Worm (Caenorhabditis elegans): ENCODE results near the gene nlp-14.
A peak's percentile ranks its signal among the peaks of the same experiment; 100 is the strongest.

nlp-14 gene

DNA sequence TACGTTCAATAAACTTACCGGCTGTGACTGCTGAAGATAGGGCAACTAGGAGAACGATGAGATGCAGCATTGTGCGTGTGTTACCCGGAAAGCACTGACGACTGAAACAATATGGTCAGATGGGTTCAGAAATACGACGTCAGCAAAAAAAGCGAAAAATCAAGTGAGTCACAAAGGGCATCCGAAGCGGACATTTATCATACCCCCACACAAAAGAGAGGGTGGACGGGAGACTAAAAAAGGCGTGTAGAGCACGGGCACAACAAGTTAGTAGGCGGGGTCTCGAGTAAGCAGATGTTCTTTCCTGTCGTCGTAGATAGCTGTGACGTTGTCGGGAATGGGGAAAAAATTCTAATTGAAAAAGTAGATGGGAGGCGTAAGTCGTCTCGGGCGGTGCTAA lies at the start of gene nlp-14:
Gene nlp-14, minus strand, starts transcription at position 101 of the 400 bp plus-strand sequence.
- TF ChIP-seq T20F7.1 (GFP tag; optimal IDR thresholded peaks at IDR 0.05) (no peak), aha-1 (tag) (peak; percentile 75), F49E8.2 (tag; optimal IDR thresholded peaks at IDR 0.05; ENCODE audit: borderline replicate concordance) (no peak)

DNA sequence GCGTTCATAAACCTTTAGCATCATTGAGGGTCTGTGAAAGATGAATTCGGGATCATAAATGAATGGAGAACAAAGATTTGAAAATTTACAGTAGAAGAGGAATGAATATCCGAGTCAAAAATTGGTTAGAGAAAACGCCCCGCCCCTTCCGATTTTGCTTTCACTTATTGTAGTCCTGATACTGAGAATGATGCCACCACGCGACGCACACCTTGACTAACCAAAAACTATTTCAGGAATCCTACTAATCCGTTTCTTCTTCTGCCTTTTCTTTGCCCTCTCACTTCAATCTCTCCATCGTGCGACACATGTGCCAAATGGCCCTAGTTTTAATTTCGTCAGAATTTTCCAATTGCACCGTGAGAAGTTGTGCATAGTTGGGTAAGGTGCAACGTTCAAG lies 44.2 kb upstream of the nlp-14 start:
- TF ChIP-seq dmd-8 (GFP tag; IDR thresholded peaks at IDR 0.05) (no peak), aha-1 (tag) (peak; percentile 36), Y105C5A.15 (GFP tag; IDR thresholded peaks at IDR 0.05) (no peak), unc-62 (GFP tag; optimal IDR thresholded peaks at IDR 0.05 in 1 of 2) (peak in 1 of 2 experiments; percentile 79), unc-62 (tag; optimal IDR thresholded peaks at IDR 0.05) (no peak)

DNA sequence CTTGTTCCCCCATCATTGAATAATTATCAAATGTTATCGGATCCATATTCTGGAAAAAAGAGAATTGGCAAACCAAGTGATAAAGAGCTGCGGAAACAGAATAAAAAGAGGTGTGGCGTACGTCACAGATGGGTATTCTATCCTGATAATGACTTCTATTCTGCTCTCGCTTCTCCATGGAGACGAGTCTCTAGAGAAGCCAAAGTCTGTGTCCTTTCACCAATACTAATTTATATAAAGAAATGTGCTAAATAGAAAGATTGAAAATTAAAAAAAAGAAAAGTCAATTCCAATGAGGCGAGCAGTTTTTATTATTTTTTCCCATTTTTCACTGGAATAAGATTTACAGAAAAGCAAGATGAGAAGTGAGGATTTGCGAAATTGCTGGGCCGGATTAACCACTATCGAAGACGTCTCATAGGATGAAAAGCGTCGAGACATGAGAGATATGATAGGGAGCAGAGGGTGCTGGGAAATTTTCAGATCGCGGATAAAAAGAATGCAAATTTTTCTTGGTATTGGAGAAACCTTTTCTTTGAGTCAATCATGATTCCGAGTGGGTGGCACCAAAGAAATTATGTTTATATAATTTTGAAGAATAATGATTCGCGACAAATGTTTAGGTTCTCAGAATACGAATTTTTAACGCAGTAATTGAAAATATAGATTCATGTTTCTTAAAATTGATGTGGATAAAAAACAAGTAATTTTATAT lies 42.1 kb upstream of the nlp-14 start, which contains the start of gene aexr-3:
Gene aexr-3, minus strand, starts transcription at position 51 of the 715 bp plus-strand sequence.
- TF ChIP-seq nhr-11 (tag; optimal IDR thresholded peaks at IDR 0.05): peak; percentile 17
- no peak for TF ChIP-seq lim-7 (GFP tag; IDR thresholded peaks at IDR 0.05)
- no peak for TF ChIP-seq ceh-32 (tag; optimal IDR thresholded peaks at IDR 0.05; ENCODE audit: poor library complexity)
- TF ChIP-seq lsy-2 (tag; optimal IDR thresholded peaks at IDR 0.05): no peak
- peak; percentile 11 for TF ChIP-seq aha-1 (tag)
- TF ChIP-seq unc-62 (GFP tag; optimal IDR thresholded peaks at IDR 0.05 in 1 of 2): peak in 1 of 2 experiments; percentile 47
- TF ChIP-seq unc-62 (tag; optimal IDR thresholded peaks at IDR 0.05): no peak

DNA sequence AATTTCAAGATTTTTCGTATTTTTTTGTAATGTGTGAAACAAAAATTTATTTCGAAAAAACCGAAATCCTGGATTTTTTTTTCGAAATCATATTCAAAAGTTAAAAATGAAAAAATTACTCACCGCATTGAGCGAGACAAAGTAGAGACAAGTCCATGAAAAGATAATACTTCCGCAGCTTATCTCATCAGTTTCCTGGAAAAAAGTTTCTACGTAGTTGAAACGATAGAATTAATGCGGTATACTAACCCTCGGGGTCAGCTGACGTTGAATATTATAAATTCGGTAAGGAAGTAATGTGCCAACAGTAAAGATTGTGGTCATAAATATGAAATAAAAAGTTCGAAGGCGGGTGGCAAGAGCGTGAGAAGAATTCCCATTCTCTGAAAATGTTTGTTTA lies 38.8 kb upstream of the nlp-14 start:
- TF ChIP-seq ceh-62 (tag; optimal IDR thresholded peaks at IDR 0.05) (no peak), tra-1 (GFP tag; IDR thresholded peaks at IDR 0.05) (no peak), D1046.2 (GFP tag; IDR thresholded peaks at IDR 0.05) (no peak), F26F4.8 (GFP tag; conservative IDR thresholded peaks at IDR 0.05) (no peak), lim-7 (GFP tag; IDR thresholded peaks at IDR 0.05) (no peak), egl-27 (tag; optimal IDR thresholded peaks at IDR 0.05) (no peak), lir-3 (tag; optimal IDR thresholded peaks at IDR 0.05) (no peak), aly-2 (tag; optimal IDR thresholded peaks at IDR 0.05) (no peak), Y5F2A.4 (GFP tag; optimal IDR thresholded peaks at IDR 0.05) (no peak), ceh-44 (GFP tag; IDR thresholded peaks at IDR 0.05) (no peak), Y105C5A.15 (GFP tag; IDR thresholded peaks at IDR 0.05) (no peak), ama-1 (optimal IDR thresholded peaks at IDR 0.05) (no peak), vab-7 (GFP tag; IDR thresholded peaks at IDR 0.05) (no peak), spr-1 (tag; optimal IDR thresholded peaks at IDR 0.05) (no peak), fkh-10 (GFP tag; optimal IDR thresholded peaks at IDR 0.05) (no peak), lin-1 (GFP tag; IDR thresholded peaks at IDR 0.05) (no peak), mep-1 (tag; optimal IDR thresholded peaks at IDR 0.05) (no peak), jun-1 (tag; optimal IDR thresholded peaks at IDR 0.05) (no peak)

DNA sequence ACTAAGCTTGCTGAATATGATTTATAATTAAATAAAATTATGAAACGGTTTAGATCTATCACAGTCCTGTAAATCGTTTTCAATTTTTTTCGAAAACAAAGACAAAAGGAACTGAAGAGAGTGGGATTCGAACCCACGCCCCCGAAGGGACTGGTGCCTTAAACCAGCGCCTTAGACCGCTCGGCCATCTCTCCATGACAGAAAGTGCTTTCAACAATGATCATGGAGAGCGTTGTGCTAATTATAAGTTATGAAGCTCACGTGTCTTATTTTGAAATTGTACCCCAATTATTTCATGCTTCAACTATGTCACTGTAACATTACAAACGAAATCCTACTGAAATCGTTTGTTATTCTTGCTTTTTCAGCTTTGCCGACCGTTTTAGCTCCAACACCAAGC lies 36.6 kb upstream of the nlp-14 start:
- TF ChIP-seq dmd-6 (GFP tag; IDR thresholded peaks at IDR 0.05): peak; percentile 19; the same call in 1 of the 2 replicates
- no peak for TF ChIP-seq nhr-237 (tag; optimal IDR thresholded peaks at IDR 0.05)
- peak; percentile 26; the same call in 1 of the 2 replicates for TF ChIP-seq pha-4 (GFP tag; IDR thresholded peaks at IDR 0.05)
- no peak for TF ChIP-seq pha-4 (tag; optimal IDR thresholded peaks at IDR 0.05)
- TF ChIP-seq ctbp-1 (GFP tag; IDR thresholded peaks at IDR 0.05): 0 out of 2 replicates have a peak, but pooled peaks have one; percentile 32
- TF ChIP-seq lim-7 (GFP tag; IDR thresholded peaks at IDR 0.05): 0 out of 2 replicates have a peak, but pooled peaks have one; percentile 35
- TF ChIP-seq unc-62 (GFP tag; optimal IDR thresholded peaks at IDR 0.05 in 1 of 2): no peak
- no peak for TF ChIP-seq unc-62 (tag; optimal IDR thresholded peaks at IDR 0.05)
- TF ChIP-seq rbr-2 (tag; optimal IDR thresholded peaks at IDR 0.05): no peak
- no peak for TF ChIP-seq tra-1 (GFP tag; IDR thresholded peaks at IDR 0.05)
- no peak for TF ChIP-seq dmd-8 (GFP tag; IDR thresholded peaks at IDR 0.05)
- TF ChIP-seq ces-1 (GFP tag; optimal IDR thresholded peaks at IDR 0.05): no peak
